Fruit fly (Drosophila melanogaster): Measurements from ENCODE around the gene CG14795.

Gene CG14795

DNA sequence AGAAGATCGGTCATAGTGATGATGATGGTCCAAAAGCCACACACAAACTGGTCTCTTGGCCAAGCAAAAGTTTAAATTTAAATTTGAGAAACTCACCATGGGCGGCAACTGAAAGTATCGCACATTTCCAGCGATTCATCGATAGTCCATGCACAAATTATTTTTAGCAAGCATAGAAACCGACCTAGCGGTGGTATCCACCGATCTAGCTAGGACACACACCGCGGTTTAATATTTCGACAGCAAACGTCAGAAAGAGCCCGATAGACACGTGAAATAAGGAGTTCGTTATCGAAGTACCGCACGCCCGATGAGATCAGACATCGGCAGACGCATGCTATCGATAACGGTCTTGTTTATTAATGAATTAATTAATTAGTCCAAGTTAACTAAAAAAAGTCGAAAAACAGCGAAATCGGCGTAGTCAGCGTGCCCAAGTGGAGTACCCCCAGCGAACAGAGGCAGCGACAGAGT, at the start of gene CG14795:
Gene CG14795, minus strand, starts transcription at position 51 of the 474 bp plus-strand sequence.
- TF ChIP-seq Dif (GFP tag; optimal IDR thresholded peaks at IDR 0.05; ENCODE audit: partially characterized antibody) (peak; percentile 93), dl (GFP tag; optimal IDR thresholded peaks at IDR 0.05; ENCODE audit: insufficient read depth in 1 of 2, partially characterized antibody in 2 of 2) (peak; percentile 32 to 76), Rel (GFP tag; optimal IDR thresholded peaks at IDR 0.05) (no peak), Rel (tag; optimal IDR thresholded peaks at IDR 0.05) (peak; percentile 12), rgr (GFP tag; optimal IDR thresholded peaks at IDR 0.05) (peak; percentile 0), h (GFP tag; optimal IDR thresholded peaks at IDR 0.05) (peak; percentile 21), Abd-B (GFP tag; optimal IDR thresholded peaks at IDR 0.05) (no peak), Sp1 (GFP tag; optimal IDR thresholded peaks at IDR 0.05) (peak; percentile 4), br (GFP tag; optimal IDR thresholded peaks at IDR 0.05) (no peak), Myc (optimal IDR thresholded peaks at IDR 0.05) (peak; percentile 63), jim (GFP tag; optimal IDR thresholded peaks at IDR 0.05) (no peak), Vsx2 (GFP tag; optimal IDR thresholded peaks at IDR 0.05; ENCODE audit: partially characterized antibody) (peak; percentile 98), HLH106 (tag; optimal IDR thresholded peaks at IDR 0.05) (peak; percentile 22)

DNA sequence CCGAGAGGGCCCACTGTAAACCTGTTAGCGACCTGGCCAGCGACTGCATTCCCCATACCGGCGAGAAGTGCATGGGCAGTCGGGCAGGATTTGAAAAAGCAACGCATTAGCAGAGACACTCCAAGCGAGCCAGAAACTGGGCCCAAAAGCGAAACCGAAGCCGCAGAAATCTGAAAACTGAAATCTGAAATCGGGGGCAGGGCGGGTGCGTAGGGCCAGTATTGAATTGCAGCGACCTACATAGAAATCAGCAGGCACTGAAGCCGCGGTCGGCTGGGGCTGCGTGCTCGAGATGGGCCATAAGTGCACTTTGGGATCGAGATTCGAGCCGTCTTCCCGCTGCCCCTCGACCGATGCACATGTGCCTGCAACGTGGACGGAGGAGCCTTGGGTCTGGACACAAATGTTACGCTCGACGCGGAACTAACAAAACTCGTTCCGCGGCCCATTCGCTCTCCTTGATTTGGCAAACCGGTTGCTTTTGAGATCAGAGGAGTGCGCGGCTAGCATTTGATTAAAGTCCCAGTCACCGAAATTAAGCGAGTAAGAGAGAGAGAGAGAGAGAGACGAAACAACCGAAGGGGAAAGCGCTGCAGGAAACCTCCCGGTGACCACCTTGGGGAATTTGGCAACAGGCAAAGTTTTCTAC, 49.6 kb upstream of the CG14795 start:
- TF ChIP-seq fru (GFP tag; optimal IDR thresholded peaks at IDR 0.05) (peak; percentile 14), Abd-B (GFP tag; optimal IDR thresholded peaks at IDR 0.05) (no peak), psq (GFP tag; optimal IDR thresholded peaks at IDR 0.05) (peak; percentile 38), Vsx2 (GFP tag; optimal IDR thresholded peaks at IDR 0.05; ENCODE audit: partially characterized antibody) (peak; percentile 51), usp (GFP tag; optimal IDR thresholded peaks at IDR 0.05) (no peak), OdsH (GFP tag; optimal IDR thresholded peaks at IDR 0.05) (no peak), ey (GFP tag; optimal IDR thresholded peaks at IDR 0.05) (no peak), brk (GFP tag; optimal IDR thresholded peaks at IDR 0.05) (no peak), CG9705 (GFP tag; optimal IDR thresholded peaks at IDR 0.05) (no peak), Hr78 (GFP tag; optimal IDR thresholded peaks at IDR 0.05) (no peak), pan (optimal IDR thresholded peaks at IDR 0.05) (no peak), Jra (GFP tag; optimal IDR thresholded peaks at IDR 0.05) (no peak), Myc (optimal IDR thresholded peaks at IDR 0.05) (no peak), CrebA (GFP tag; optimal IDR thresholded peaks at IDR 0.05; ENCODE audit: borderline replicate concordance) (no peak), HLH106 (tag; optimal IDR thresholded peaks at IDR 0.05) (no peak), Sp1 (GFP tag; optimal IDR thresholded peaks at IDR 0.05) (no peak), h (GFP tag; optimal IDR thresholded peaks at IDR 0.05) (peak; percentile 5), N (GFP tag; optimal IDR thresholded peaks at IDR 0.05) (no peak), Dif (GFP tag; optimal IDR thresholded peaks at IDR 0.05; ENCODE audit: partially characterized antibody) (peak; percentile 46), GATAd (GFP tag; optimal IDR thresholded peaks at IDR 0.05) (no peak), jim (GFP tag; optimal IDR thresholded peaks at IDR 0.05) (no peak), foxo (GFP tag; optimal IDR thresholded peaks at IDR 0.05) (no peak), Hr83 (GFP tag; optimal IDR thresholded peaks at IDR 0.05; ENCODE audit: poor library complexity, severe bottlenecking) (no peak), rgr (GFP tag; optimal IDR thresholded peaks at IDR 0.05) (no peak), Rel (GFP tag; optimal IDR thresholded peaks at IDR 0.05) (no peak), Rel (tag; optimal IDR thresholded peaks at IDR 0.05) (no peak), lola (GFP tag; optimal IDR thresholded peaks at IDR 0.05) (no peak), woc (GFP tag; optimal IDR thresholded peaks at IDR 0.05) (no peak), dl (GFP tag; optimal IDR thresholded peaks at IDR 0.05; ENCODE audit: insufficient read depth in 1 of 2, partially characterized antibody in 2 of 2) (peak in 1 of 2 experiments; percentile 42), Mio (GFP tag; optimal IDR thresholded peaks at IDR 0.05) (no peak), sv (GFP tag; optimal IDR thresholded peaks at IDR 0.05) (no peak), Dfd (GFP tag; optimal IDR thresholded peaks at IDR 0.05) (no peak), dmrt93B (GFP tag; optimal IDR thresholded peaks at IDR 0.05) (no peak), tai (GFP tag; optimal IDR thresholded peaks at IDR 0.05) (no peak), sage (GFP tag; optimal IDR thresholded peaks at IDR 0.05) (no peak), br (GFP tag; optimal IDR thresholded peaks at IDR 0.05) (peak; percentile 15), dsf (GFP tag; optimal IDR thresholded peaks at IDR 0.05; ENCODE audit: borderline replicate concordance) (no peak), Hnf4 (GFP tag; optimal IDR thresholded peaks at IDR 0.05) (no peak)

Measured in whole organism, wandering third instar larva.